Fruit fly (Drosophila melanogaster): ENCODE data around the gene CG33688.
A peak's percentile ranks its signal among the peaks of the same experiment; 100 is the strongest.

CG33688 gene

dm6 chr3L:16213201-16213600 lies 14.2 kb downstream of the CG33688 start:
- TF ChIP-seq CTCF (optimal IDR thresholded peaks at IDR 0.05) = no peak

- TF ChIP-seq CG8478 (optimal IDR thresholded peaks at IDR 0.05) = no peak
- no peak for TF ChIP-seq CTCF (optimal IDR thresholded peaks at IDR 0.05)
These were observed 15.7 kb downstream of the CG33688 start for dm6 chr3L:16214533-16215207.

dm6 chr3L:16215411-16215810 lies 16.4 kb downstream of the CG33688 start:
- TF ChIP-seq CTCF (optimal IDR thresholded peaks at IDR 0.05) (no peak), CG8478 (optimal IDR thresholded peaks at IDR 0.05) (no peak)

dm6 chr3L:16215816-16216215 lies 16.8 kb downstream of the CG33688 start:
- TF ChIP-seq CG8478 (optimal IDR thresholded peaks at IDR 0.05) = no peak
- TF ChIP-seq CTCF (optimal IDR thresholded peaks at IDR 0.05) = no peak

dm6 chr3L:16217203-16217602 lies 18.2 kb downstream of the CG33688 start, which contains the start of gene CG13073:
Gene CG13073, minus strand, starts transcription at chr3L:16217303.
- no peak for TF ChIP-seq CTCF (optimal IDR thresholded peaks at IDR 0.05)
- TF ChIP-seq CG8478 (optimal IDR thresholded peaks at IDR 0.05) = no peak

- TF ChIP-seq CTCF (optimal IDR thresholded peaks at IDR 0.05) (no peak), CG8478 (optimal IDR thresholded peaks at IDR 0.05) (no peak)
These were observed 18.9 kb downstream of the CG33688 start for dm6 chr3L:16217935-16218334.

dm6 chr3L:16221278-16221677 lies 22.3 kb downstream of the CG33688 start:
- TF ChIP-seq CTCF (optimal IDR thresholded peaks at IDR 0.05) (no peak), CG8478 (optimal IDR thresholded peaks at IDR 0.05) (no peak)

dm6 chr3L:16221800-16222199 lies 22.8 kb downstream of the CG33688 start:
- no peak for TF ChIP-seq CTCF (optimal IDR thresholded peaks at IDR 0.05)
- TF ChIP-seq CG8478 (optimal IDR thresholded peaks at IDR 0.05) = no peak

- TF ChIP-seq CG8478 (optimal IDR thresholded peaks at IDR 0.05) (no peak), CTCF (optimal IDR thresholded peaks at IDR 0.05) (no peak)
These were observed 26.2 kb downstream of the CG33688 start for dm6 chr3L:16225175-16225574.

dm6 chr3L:16228659-16229205 lies 29.7 kb downstream of the CG33688 start, which contains the start of gene Tmx3:
Gene Tmx3, plus strand, starts transcription at chr3L:16229100.
- TF ChIP-seq CTCF (optimal IDR thresholded peaks at IDR 0.05) (no peak), CG8478 (optimal IDR thresholded peaks at IDR 0.05) (no peak)

- TF ChIP-seq CTCF (optimal IDR thresholded peaks at IDR 0.05) (peak in 1 of 2 experiments; percentile 40), CG8478 (optimal IDR thresholded peaks at IDR 0.05) (no peak)
These were observed 32.8 kb downstream of the CG33688 start, which contains the start of the genes PDCD-5 and MED10 for dm6 chr3L:16231857-16232256. Gene PDCD-5, minus strand, starts transcription at chr3L:16232038. Gene MED10, plus strand, starts transcription at chr3L:16232084.

dm6 chr3L:16232924-16233323 lies 33.9 kb downstream of the CG33688 start, which contains the start of gene Hsc20:
Gene Hsc20, plus strand, starts transcription at chr3L:16233127.
- TF ChIP-seq CG8478 (optimal IDR thresholded peaks at IDR 0.05) (no peak), CTCF (optimal IDR thresholded peaks at IDR 0.05) (no peak)

- TF ChIP-seq CG8478 (optimal IDR thresholded peaks at IDR 0.05) (no peak), CTCF (optimal IDR thresholded peaks at IDR 0.05) (no peak)
These were observed 35.0 kb downstream of the CG33688 start for dm6 chr3L:16233850-16234494.

- no peak for TF ChIP-seq CG8478 (optimal IDR thresholded peaks at IDR 0.05)
- TF ChIP-seq CTCF (optimal IDR thresholded peaks at IDR 0.05) = no peak
These were observed 42.3 kb downstream of the CG33688 start for dm6 chr3L:16241296-16241695.

Measured in S2 (cell line).